Worm (Caenorhabditis elegans): Measurements from ENCODE around the gene sma-5.
A peak's percentile ranks its signal among the peaks of the same experiment; 100 is the strongest.

sma-5 gene

DNA sequence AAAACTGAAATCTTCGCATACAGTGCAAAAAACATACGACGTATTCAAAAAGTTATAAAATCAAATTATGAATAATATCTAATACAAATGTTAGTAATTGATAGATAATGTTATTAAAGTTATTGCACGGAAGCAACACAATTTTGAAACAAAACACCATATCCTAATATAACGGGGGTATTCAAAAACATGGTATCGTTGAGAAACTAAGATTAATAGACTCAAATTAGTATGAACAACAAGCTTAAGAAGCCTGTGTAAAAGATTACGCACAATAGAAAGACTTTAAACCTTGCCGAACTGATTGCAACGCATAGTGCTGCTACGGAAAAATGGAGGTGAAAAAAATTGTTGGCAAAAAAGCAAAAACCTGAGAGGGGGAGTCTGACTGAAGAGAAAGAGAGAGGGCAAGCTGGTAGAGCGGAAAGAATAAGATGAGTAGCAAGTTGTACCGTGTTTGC is at the start of gene sma-5:
Gene sma-5 (minus strand): TSS at position 51 of the 461 bp plus-strand sequence.
- no peak for TF ChIP-seq nhr-129 (tag; optimal IDR thresholded peaks at IDR 0.05)

DNA sequence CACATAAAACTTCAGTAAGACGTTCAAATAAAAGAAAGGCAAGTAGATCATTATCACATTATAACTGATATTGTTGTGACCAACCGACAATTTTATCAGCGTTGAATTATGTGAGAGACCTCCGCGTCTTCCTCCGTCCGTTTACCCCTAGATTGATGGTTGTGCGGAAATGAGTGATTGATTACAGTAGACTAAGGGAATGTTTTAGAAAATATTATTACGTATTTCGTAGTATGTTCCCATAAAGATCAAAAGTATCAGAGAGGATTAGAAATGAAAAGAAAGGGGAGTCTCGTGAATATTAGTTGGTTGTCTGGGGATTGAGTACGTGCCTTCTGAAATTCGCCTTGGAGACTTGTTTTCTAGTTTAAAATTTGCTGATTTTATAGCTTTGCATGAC is 33.4 kb upstream of the sma-5 start:
- TF ChIP-seq unc-55 (GFP tag; optimal IDR thresholded peaks at IDR 0.05) (peak; percentile 66), mab-5 (tag; optimal IDR thresholded peaks at IDR 0.05) (peak; percentile 87), elt-3 (tag; optimal IDR thresholded peaks at IDR 0.05) (no peak), C34F6.9 (tag; optimal IDR thresholded peaks at IDR 0.05) (peak; percentile 22)

DNA sequence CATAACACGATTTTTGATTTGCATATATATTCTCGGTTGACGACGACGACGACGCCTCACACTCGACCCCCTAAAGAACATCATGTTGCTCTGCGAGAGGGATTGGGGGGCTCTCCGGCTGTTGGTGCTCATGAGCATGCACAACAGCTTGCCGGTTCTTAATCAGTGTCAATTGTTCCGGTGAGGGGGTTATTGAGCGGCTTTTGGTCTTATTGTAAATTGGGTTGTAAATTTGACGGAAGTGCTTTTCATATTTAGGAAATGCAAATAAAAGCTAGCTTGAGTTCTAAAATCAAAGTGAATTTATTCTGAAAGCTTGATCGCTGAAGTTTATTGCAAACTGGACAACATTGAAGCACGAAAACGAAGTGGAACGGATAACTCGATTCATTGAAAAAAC is 32.6 kb upstream of the sma-5 start:
- TF ChIP-seq Y55F3AM.14 (GFP tag; optimal IDR thresholded peaks at IDR 0.05): no peak
- no peak for TF ChIP-seq nhr-6 (tag; optimal IDR thresholded peaks at IDR 0.05)
- no peak for TF ChIP-seq lsy-2 (tag; optimal IDR thresholded peaks at IDR 0.05)
- no peak for TF ChIP-seq fos-1 (tag; optimal IDR thresholded peaks at IDR 0.05)
- TF ChIP-seq nhr-25 (tag; optimal IDR thresholded peaks at IDR 0.05): no peak
- TF ChIP-seq nhr-129 (tag; optimal IDR thresholded peaks at IDR 0.05): no peak
- no peak for TF ChIP-seq nhr-77 (tag; optimal IDR thresholded peaks at IDR 0.05)
- no peak for TF ChIP-seq aly-2 (tag; optimal IDR thresholded peaks at IDR 0.05)
- no peak for TF ChIP-seq lin-11 (tag; optimal IDR thresholded peaks at IDR 0.05)
- no peak for TF ChIP-seq ztf-1 (GFP tag; conservative IDR thresholded peaks at IDR 0.05)
- no peak for TF ChIP-seq lin-13 (GFP tag; optimal IDR thresholded peaks at IDR 0.05)
- no peak for TF ChIP-seq ZK546.5 (tag; optimal IDR thresholded peaks at IDR 0.05)
- TF ChIP-seq unc-55 (GFP tag; optimal IDR thresholded peaks at IDR 0.05): no peak

DNA sequence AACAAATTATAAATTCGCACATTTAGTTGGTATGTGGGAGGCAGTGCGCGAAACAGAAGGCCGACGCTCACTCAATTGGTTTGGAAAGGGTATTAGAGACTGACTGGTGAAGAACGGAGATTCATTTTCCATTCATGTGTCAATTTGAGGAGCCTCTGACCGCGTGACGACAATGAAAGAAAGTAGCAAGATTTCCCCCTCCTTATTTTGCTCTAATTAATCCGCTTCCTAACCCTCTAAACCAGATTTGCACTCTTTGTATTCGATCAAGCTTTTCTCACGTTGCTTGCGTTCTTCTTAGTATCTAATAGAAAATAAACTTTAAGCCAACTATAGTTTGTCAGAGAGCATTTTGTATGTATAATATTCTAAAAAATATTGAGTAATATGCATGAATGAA is 30.8 kb upstream of the sma-5 start:
- TF ChIP-seq F13H6.1 (tag; optimal IDR thresholded peaks at IDR 0.05) (no peak), ZK546.5 (tag; optimal IDR thresholded peaks at IDR 0.05) (no peak), blmp-1 (tag; optimal IDR thresholded peaks at IDR 0.05; ENCODE audit: insufficient read depth) (no peak)

DNA sequence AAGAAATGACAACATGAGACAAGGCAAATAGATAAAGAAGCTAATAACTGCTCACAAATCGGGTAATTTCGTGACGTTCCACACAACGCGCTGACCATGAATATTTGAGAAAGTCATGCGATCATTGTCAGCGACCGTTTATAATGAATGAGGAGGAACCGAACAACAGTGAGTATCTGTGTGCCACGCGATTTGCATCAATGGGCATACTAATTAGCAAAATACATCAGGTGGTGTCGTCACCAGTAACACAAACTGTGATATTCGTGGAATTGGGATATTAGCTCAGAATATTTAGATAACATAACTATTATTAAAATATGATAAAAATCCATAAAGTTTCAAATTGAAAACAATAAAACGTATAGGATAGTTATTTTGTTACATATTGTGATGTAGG is 29.3 kb upstream of the sma-5 start:
- TF ChIP-seq fos-1 (tag; optimal IDR thresholded peaks at IDR 0.05) (no peak), nhr-25 (tag; optimal IDR thresholded peaks at IDR 0.05) (no peak), nhr-6 (tag; optimal IDR thresholded peaks at IDR 0.05) (no peak), nhr-237 (tag; optimal IDR thresholded peaks at IDR 0.05) (no peak), blmp-1 (tag; optimal IDR thresholded peaks at IDR 0.05; ENCODE audit: insufficient read depth) (no peak), R02D3.7 (tag; optimal IDR thresholded peaks at IDR 0.05) (no peak), nhr-10 (tag; optimal IDR thresholded peaks at IDR 0.05) (no peak), unc-39 (tag; optimal IDR thresholded peaks at IDR 0.05) (no peak), dmd-4 (tag; optimal IDR thresholded peaks at IDR 0.05) (no peak), nhr-23 (tag; optimal IDR thresholded peaks at IDR 0.05) (no peak), mab-5 (tag; optimal IDR thresholded peaks at IDR 0.05) (no peak), snpc-4 (tag; optimal IDR thresholded peaks at IDR 0.05) (no peak), lsy-2 (tag; optimal IDR thresholded peaks at IDR 0.05) (no peak), lin-39 (tag; optimal IDR thresholded peaks at IDR 0.05) (no peak), sma-3 (GFP tag; optimal IDR thresholded peaks at IDR 0.05) (no peak), crh-2 (tag; optimal IDR thresholded peaks at IDR 0.05) (no peak), lin-13 (GFP tag; optimal IDR thresholded peaks at IDR 0.05) (no peak)

DNA sequence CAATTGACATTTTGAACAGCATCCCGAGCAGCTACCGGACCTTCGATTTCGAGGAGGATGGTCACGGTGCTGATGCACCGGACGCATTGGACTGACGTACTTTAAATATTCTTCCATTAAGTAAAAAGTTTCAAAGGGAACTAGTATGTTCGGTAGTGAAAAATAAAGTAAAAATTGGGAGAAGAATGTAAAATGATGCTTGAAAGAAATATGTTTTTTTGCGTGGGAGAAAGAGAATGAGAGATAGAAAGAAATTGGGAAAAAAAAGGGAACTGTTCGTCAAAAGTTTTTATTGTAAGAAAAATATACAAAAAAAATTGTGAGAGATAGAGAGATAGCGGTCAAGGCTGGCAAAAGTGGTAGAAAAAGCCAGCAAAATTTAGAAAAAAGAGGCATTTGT is 28.6 kb upstream of the sma-5 start, which contains the start of gene tsp-20:
Gene tsp-20 (minus strand): TSS at position 101 of the 400 bp plus-strand sequence.
- TF ChIP-seq nhr-21 (tag; optimal IDR thresholded peaks at IDR 0.05): no peak
- TF ChIP-seq lin-39 (tag; optimal IDR thresholded peaks at IDR 0.05): no peak
- TF ChIP-seq nhr-237 (tag; optimal IDR thresholded peaks at IDR 0.05): no peak
- TF ChIP-seq dmd-4 (tag; optimal IDR thresholded peaks at IDR 0.05): no peak
- no peak for TF ChIP-seq ceh-82 (tag; optimal IDR thresholded peaks at IDR 0.05)
- TF ChIP-seq fos-1 (tag; optimal IDR thresholded peaks at IDR 0.05): no peak
- TF ChIP-seq lin-13 (GFP tag; optimal IDR thresholded peaks at IDR 0.05): no peak
- no peak for TF ChIP-seq sma-9 (GFP tag; optimal IDR thresholded peaks at IDR 0.05)
- no peak for TF ChIP-seq sma-9 (tag; optimal IDR thresholded peaks at IDR 0.05)
- no peak for TF ChIP-seq alr-1 (tag; optimal IDR thresholded peaks at IDR 0.05)
- no peak for TF ChIP-seq zag-1 (tag; optimal IDR thresholded peaks at IDR 0.05)
- TF ChIP-seq sem-4 (tag; optimal IDR thresholded peaks at IDR 0.05): no peak
- TF ChIP-seq nhr-11 (tag; optimal IDR thresholded peaks at IDR 0.05): no peak
- no peak for TF ChIP-seq gmeb-1 (tag; optimal IDR thresholded peaks at IDR 0.05)
- TF ChIP-seq ama-1 (optimal IDR thresholded peaks at IDR 0.05): no peak
